Worm (Caenorhabditis elegans) whole organism, L3 larva: ENCODE data around the gene ptr-6.

Experiments used
- ZK546.5 ChIP-seq: sonication (generic microtip); optimal IDR thresholded peaks from 2 replicates; lab custom pipeline; 2017; ENCODE audit warnings: missing biosample characterization, missing genetic modification characterization
- aly-2 ChIP-seq: fragments of 150-350 bp; optimal IDR thresholded peaks from 2 replicates; lab custom pipeline; 2014; ENCODE audit warnings: missing biosample characterization, missing genetic modification characterization
- ceh-16 ChIP-seq: sonication (generic microtip); optimal IDR thresholded peaks from 2 replicates; lab custom pipeline; 2017; ENCODE audit warnings: missing biosample characterization, missing genetic modification characterization
- daf-12 ChIP-seq: fragments of 150-350 bp; optimal IDR thresholded peaks from 2 replicates; lab custom pipeline; 2014; ENCODE audit warnings: missing biosample characterization, missing genetic modification reagents, missing genetic modification characterization
- elt-1 ChIP-seq: fragments of 150-350 bp; optimal IDR thresholded peaks from 2 replicates; lab custom pipeline; 2014; ENCODE audit warnings: missing biosample characterization, missing genetic modification characterization
- elt-2 ChIP-seq: sonication (generic microtip); optimal IDR thresholded peaks from 2 replicates; lab custom pipeline; 2016; ENCODE audit warnings: missing genetic modification reagents, mild to moderate bottlenecking, missing genetic modification characterization, missing compliant biosample characterization
- elt-3 ChIP-seq, 3 experiments: fragments of 150-350 bp in 1 of 3; sonication (generic microtip) in 2 of 3; optimal IDR thresholded peaks; 2 replicates in 2 of 3; 4 replicates in 1 of 3; lab custom pipeline; 2014 to 2017; ENCODE audit warnings: missing biosample characterization in 3 of 3, missing genetic modification characterization in 3 of 3
- fkh-10 ChIP-seq: sonication (generic microtip); optimal IDR thresholded peaks from 2 replicates; lab custom pipeline; 2017; ENCODE audit warnings: missing biosample characterization, missing genetic modification reagents, missing genetic modification characterization
- fkh-2 ChIP-seq: fragments of 150-350 bp; optimal IDR thresholded peaks from 2 replicates; lab custom pipeline; 2014; ENCODE audit warnings: missing biosample characterization, missing genetic modification reagents, missing genetic modification characterization
- fos-1 ChIP-seq: fragments of 150-350 bp; optimal IDR thresholded peaks from 2 replicates; lab custom pipeline; 2014; ENCODE audit warnings: missing biosample characterization, missing genetic modification characterization
- hmg-11 ChIP-seq: sonication (generic microtip); optimal IDR thresholded peaks from 2 replicates; lab custom pipeline; 2016; ENCODE audit warnings: missing genetic modification characterization, missing compliant biosample characterization
- jun-1 ChIP-seq: fragments of 150-350 bp; optimal IDR thresholded peaks from 2 replicates; lab custom pipeline; 2014; ENCODE audit warnings: missing biosample characterization, missing genetic modification reagents, missing genetic modification characterization
- lin-15B ChIP-seq: fragments of 150-350 bp; optimal IDR thresholded peaks from 2 replicates; lab custom pipeline; 2014; ENCODE audit warnings: missing biosample characterization, missing genetic modification characterization
- lin-39 ChIP-seq: fragments of 150-350 bp; optimal IDR thresholded peaks from 2 replicates; lab custom pipeline; 2018; ENCODE audit warnings: missing biosample characterization, missing genetic modification reagents, missing genetic modification characterization
- lsy-12 ChIP-seq: sonication (generic microtip); optimal IDR thresholded peaks from 2 replicates; lab custom pipeline; 2016; ENCODE audit warnings: mild to moderate bottlenecking, missing genetic modification characterization, missing compliant biosample characterization
- mdl-1 ChIP-seq: fragments of 150-350 bp; optimal IDR thresholded peaks from 2 replicates; lab custom pipeline; 2014; ENCODE audit warnings: missing biosample characterization, missing genetic modification characterization
- nfya-1 ChIP-seq: sonication (generic microtip); optimal IDR thresholded peaks from 2 replicates; lab custom pipeline; 2017; ENCODE audit warnings: missing genetic modification characterization, mild to moderate bottlenecking, missing compliant biosample characterization, antibody characterized with exemption, moderate library complexity; ENCODE audit not compliant: insufficient read depth
- nhr-11 ChIP-seq: fragments of 150-350 bp; optimal IDR thresholded peaks from 2 replicates; lab custom pipeline; 2014; ENCODE audit warnings: missing biosample characterization, missing genetic modification characterization
- nhr-23 ChIP-seq: fragments of 150-350 bp; optimal IDR thresholded peaks from 2 replicates; lab custom pipeline; 2014; ENCODE audit warnings: missing biosample characterization, missing genetic modification reagents, missing genetic modification characterization
- nhr-237 ChIP-seq: fragments of 150-350 bp; optimal IDR thresholded peaks from 2 replicates; lab custom pipeline; 2014; ENCODE audit warnings: missing biosample characterization, missing genetic modification characterization
- nhr-25 ChIP-seq: sonication (generic microtip); optimal IDR thresholded peaks from 2 replicates; lab custom pipeline; 2017; ENCODE audit warnings: missing biosample characterization, missing genetic modification characterization
- nhr-76 ChIP-seq: fragments of 150-350 bp; sonication (generic microtip); optimal IDR thresholded peaks from 5 replicates; lab custom pipeline; 2014; ENCODE audit warnings: missing biosample characterization, missing genetic modification characterization
- nhr-77 ChIP-seq: fragments of 150-350 bp; optimal IDR thresholded peaks from 2 replicates; lab custom pipeline; 2014; ENCODE audit warnings: missing biosample characterization, missing genetic modification characterization
- pha-4 ChIP-seq: fragments of 150-350 bp; optimal IDR thresholded peaks from 2 replicates; lab custom pipeline; 2014; ENCODE audit warnings: missing biosample characterization, missing genetic modification reagents, missing genetic modification characterization
- pqm-1 ChIP-seq: fragments of 150-350 bp; optimal IDR thresholded peaks from 2 replicates; lab custom pipeline; 2017; ENCODE audit warnings: missing biosample characterization, missing genetic modification characterization, inconsistent platforms
- sea-2 ChIP-seq: fragments of 150-350 bp; sonication (generic microtip); optimal IDR thresholded peaks from 4 replicates; lab custom pipeline; 2014; ENCODE audit warnings: missing biosample characterization, missing genetic modification reagents, missing genetic modification characterization
- skn-1 ChIP-seq: fragments of 150-350 bp; optimal IDR thresholded peaks from 2 replicates; lab custom pipeline; 2014; ENCODE audit warnings: missing biosample characterization, missing genetic modification characterization
- snpc-4 ChIP-seq: fragments of 150-350 bp; optimal IDR thresholded peaks from 2 replicates; lab custom pipeline; 2014; ENCODE audit warnings: missing biosample characterization, missing genetic modification characterization
- tbx-2 ChIP-seq: sonication (generic microtip); optimal IDR thresholded peaks from 2 replicates; lab custom pipeline; 2016; ENCODE audit warnings: mild to moderate bottlenecking, missing genetic modification characterization, missing compliant biosample characterization
- unc-39 ChIP-seq: sonication (generic microtip); optimal IDR thresholded peaks from 4 replicates; lab custom pipeline; 2017; ENCODE audit warnings: missing biosample characterization, missing genetic modification characterization
- unc-62 ChIP-seq: fragments of 150-350 bp; sonication (generic microtip); optimal IDR thresholded peaks from 4 replicates; lab custom pipeline; 2014; ENCODE audit warnings: missing biosample characterization, missing genetic modification reagents, missing genetic modification characterization
- zag-1 ChIP-seq: fragments of 150-350 bp; optimal IDR thresholded peaks from 2 replicates; lab custom pipeline; 2014; ENCODE audit warnings: missing biosample characterization, missing genetic modification characterization
- ztf-11 ChIP-seq: fragments of 150-350 bp; optimal IDR thresholded peaks from 2 replicates; lab custom pipeline; 2014; ENCODE audit warnings: missing biosample characterization, missing genetic modification characterization
- ztf-4 ChIP-seq: fragments of 150-350 bp; optimal IDR thresholded peaks from 2 replicates; lab custom pipeline; 2014; ENCODE audit warnings: missing biosample characterization, missing genetic modification characterization

Gene ptr-6

DNA sequence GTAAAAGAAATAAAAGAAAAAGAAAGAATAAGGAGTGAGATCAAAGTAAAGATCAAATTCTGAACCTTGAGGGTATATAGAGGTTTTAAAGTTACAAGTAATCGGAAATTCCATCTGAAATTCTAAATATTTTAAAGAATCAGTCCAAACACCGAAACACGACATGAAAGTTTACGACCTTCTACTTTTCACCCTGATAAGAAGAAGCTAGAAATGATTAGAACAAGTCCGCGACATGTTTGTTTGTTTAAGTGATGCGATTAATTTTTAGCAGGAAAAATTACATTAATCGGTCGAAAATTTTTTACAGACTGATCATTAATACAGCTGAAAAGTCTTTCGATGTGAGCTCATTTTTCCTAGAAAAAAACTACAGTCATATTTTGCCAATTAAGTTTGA is 18.0 kb upstream of the ptr-6 start:
- TF ChIP-seq ztf-11 (tag; lab: Kevin White, UChicago) (no peak), aly-2 (no peak), elt-2 (tag; lab: Kevin White, UChicago) (peak; percentile 68), pqm-1 (tag; lab: Kevin White, UChicago) (peak; percentile 29)

DNA sequence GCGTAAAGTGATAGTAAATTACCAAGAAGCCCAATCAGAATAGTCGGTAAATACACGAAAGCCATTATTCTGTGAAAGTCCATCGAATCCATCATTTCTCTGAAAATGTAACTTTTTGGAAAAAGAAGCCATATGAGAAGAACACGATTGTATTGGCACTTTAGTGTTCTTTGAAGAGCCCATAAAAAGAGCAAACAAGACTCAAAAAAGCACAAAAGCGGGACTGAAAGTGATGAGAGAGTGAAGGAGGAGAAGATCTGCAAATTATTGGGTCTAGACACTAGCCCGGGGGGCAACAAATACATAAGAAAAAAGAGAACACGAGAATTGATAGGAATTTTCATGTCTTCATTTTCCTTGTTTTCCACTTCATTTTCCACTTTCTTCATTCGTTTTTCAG is 8.8 kb upstream of the ptr-6 start, which contains the start of gene frpr-4:
TSS of gene frpr-4 (minus strand) at position 101 of the 400 bp plus-strand sequence.
- TF ChIP-seq tbx-2 (tag; lab: Kevin White, UChicago) = no peak
- TF ChIP-seq nhr-11 = no peak
- no peak for TF ChIP-seq elt-1 (tag; lab: Kevin White, UChicago)
- no peak for TF ChIP-seq nhr-76 (tag; lab: Kevin White, UChicago)
- no peak for TF ChIP-seq jun-1
- no peak for TF ChIP-seq pqm-1 (tag; lab: Kevin White, UChicago)
- no peak for TF ChIP-seq ZK546.5 (tag; lab: Kevin White, UChicago)
- TF ChIP-seq aly-2 = no peak
- no peak for TF ChIP-seq mdl-1 (tag; lab: Kevin White, UChicago)
- no peak for TF ChIP-seq elt-2 (tag; lab: Kevin White, UChicago)
- TF ChIP-seq lin-15B (tag; lab: Kevin White, UChicago) = no peak
- TF ChIP-seq nhr-237 (tag; lab: Kevin White, UChicago) = no peak

DNA sequence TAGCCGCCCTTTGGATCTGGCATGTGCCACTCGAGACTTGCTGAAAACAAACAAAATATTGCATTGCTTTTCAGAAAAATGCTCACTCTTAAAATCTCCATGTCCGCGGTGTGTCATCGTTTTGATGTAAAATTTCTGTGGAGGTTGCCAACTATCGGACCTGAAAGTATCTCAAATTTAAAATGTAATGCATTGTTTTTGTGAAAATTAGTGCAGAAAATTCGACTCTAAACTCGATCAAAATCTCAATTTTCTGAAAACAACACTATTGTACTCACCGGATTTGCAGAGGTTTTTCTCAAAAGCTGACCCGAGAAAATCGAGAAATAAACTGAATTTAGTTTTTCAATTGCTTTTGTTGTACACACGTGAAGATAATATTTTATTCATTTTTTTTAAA is 5.1 kb downstream of the ptr-6 start, which contains the start of gene T16D1.1:
TSS of gene T16D1.1 (minus strand) at position 101 of the 400 bp plus-strand sequence.
- no peak for TF ChIP-seq ztf-4 (tag; lab: Kevin White, UChicago)
- TF ChIP-seq nhr-77 (tag; lab: Kevin White, UChicago) = no peak
- no peak for TF ChIP-seq elt-3 (tag; optimal IDR thresholded peaks at IDR 0.05; lab: Kevin White, UChicago)
- TF ChIP-seq lin-39 (tag; lab: Kevin White, UChicago) = no peak
- TF ChIP-seq fkh-2 = no peak
- TF ChIP-seq nhr-25 (tag; lab: Kevin White, UChicago) = no peak
- no peak for TF ChIP-seq ZK546.5 (tag; lab: Kevin White, UChicago)
- TF ChIP-seq unc-39 (tag; lab: Kevin White, UChicago) = no peak
- no peak for TF ChIP-seq aly-2
- TF ChIP-seq skn-1 (tag; lab: Kevin White, UChicago) = no peak
- TF ChIP-seq jun-1 = no peak
- TF ChIP-seq unc-62 (GFP tag; lab: Kevin White, UChicago) = no peak

DNA sequence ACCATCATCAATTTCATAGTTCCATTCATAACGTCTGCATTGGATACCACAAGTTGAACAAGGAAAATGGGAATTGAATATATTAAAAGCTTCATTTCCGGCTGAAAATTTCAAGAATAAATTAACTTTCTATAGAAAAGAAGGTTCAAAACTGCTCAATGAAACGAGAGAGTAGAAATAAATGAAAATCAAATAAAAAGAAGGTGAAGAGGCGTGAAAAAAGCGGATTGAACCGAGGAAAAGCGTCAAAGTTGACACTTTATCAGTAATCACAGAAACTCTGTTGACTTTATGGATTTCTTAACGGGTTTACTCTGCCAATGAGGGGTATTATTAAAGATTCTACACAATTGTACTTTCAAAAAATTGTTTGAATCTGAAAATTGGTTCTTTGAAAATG is 8.3 kb downstream of the ptr-6 start, which contains the start of gene pho-4:
TSS of gene pho-4 (minus strand) at position 101 of the 400 bp plus-strand sequence.
- TF ChIP-seq fkh-10 (GFP tag; lab: Kevin White, UChicago) (no peak), nhr-11 (no peak), hmg-11 (no peak)

DNA sequence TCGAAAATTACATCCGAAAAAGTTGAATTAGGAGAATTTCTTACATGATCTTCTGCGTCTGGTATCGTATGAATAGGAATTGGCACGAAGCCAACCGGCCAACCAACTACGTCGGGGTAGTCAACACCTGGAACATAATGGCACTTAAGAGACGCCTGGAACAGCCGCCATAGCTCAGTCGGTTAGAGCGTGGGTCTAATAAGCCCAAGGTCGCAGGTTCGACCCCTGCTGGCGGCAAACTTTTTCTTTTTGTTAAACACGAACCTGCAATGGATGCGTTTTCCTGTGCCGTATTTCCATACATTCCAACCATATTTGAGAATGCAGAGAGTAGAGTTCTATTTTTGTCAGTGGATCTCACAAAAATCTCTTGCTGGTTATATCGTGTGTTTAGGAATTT is 8.9 kb downstream of the ptr-6 start:
- TF ChIP-seq nhr-23 (tag; lab: Kevin White, UChicago) = no peak
- no peak for TF ChIP-seq zag-1 (tag; lab: Kevin White, UChicago)
- no peak for TF ChIP-seq ceh-16 (tag; lab: Kevin White, UChicago)
- peak; percentile 4 for TF ChIP-seq lsy-12
- peak; percentile 57 for TF ChIP-seq elt-2 (tag; lab: Kevin White, UChicago)
- no peak for TF ChIP-seq pha-4 (tag; lab: Kevin White, UChicago)
- TF ChIP-seq nfya-1 = peak; percentile 3
- TF ChIP-seq pqm-1 (tag; lab: Kevin White, UChicago) = peak; percentile 26
- TF ChIP-seq daf-12 (tag; lab: Kevin White, UChicago) = no peak
- no peak for TF ChIP-seq nhr-25 (tag; lab: Kevin White, UChicago)

DNA sequence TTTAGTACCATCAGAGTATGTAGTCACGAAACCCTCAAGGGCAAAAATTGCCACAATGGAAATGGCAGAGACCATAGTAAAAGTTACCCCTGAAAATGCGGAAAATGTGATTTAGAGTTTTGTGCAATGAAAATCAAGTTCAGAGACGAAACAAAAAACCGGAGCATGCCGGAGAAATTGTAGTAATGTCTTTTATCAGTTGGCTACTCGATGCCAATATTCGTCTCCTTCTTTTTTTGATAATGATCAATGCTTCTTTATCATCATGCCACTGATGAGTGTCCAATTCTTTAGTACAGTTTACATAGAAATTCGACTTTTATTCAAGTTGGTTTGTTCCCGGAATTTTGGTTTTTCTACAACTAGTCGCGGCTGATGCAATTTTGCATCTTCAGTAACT is 10.9 kb downstream of the ptr-6 start, which contains the start of gene pho-1:
TSS of gene pho-1 (minus strand) at position 89 of the 400 bp plus-strand sequence.
- TF ChIP-seq aly-2 (no peak), elt-2 (tag; lab: Kevin White, UChicago) (peak; percentile 85), pqm-1 (tag; lab: Kevin White, UChicago) (peak; percentile 49), hmg-11 (no peak), ztf-11 (tag; lab: Kevin White, UChicago) (no peak), fkh-10 (GFP tag; lab: Kevin White, UChicago) (no peak), sea-2 (GFP tag; lab: Kevin White, UChicago) (no peak), fos-1 (no peak), snpc-4 (tag; lab: Kevin White, UChicago) (no peak), ceh-16 (tag; lab: Kevin White, UChicago) (no peak), nhr-77 (tag; lab: Kevin White, UChicago) (no peak)
